Fruit fly (Drosophila melanogaster): ENCODE data around the gene CG33722.

CG33722 gene

dm6 chr3R:8198320-8198719 lies 45.5 kb upstream of the CG33722 start:
- TF ChIP-seq CG10669 (GFP tag; optimal IDR thresholded peaks at IDR 0.05) (no peak), CG7368 (GFP tag; optimal IDR thresholded peaks at IDR 0.05) (no peak)

- TF ChIP-seq CG32006 (GFP tag; optimal IDR thresholded peaks at IDR 0.05) (no peak), dsx (GFP tag; optimal IDR thresholded peaks at IDR 0.05; ENCODE audit: poor library complexity, severe bottlenecking) (no peak), Hr39 (GFP tag; optimal IDR thresholded peaks at IDR 0.05) (no peak), CG16779 (tag; optimal IDR thresholded peaks at IDR 0.05) (no peak), CG1621 (tag; optimal IDR thresholded peaks at IDR 0.05) (no peak), fkh (GFP tag; optimal IDR thresholded peaks at IDR 0.05) (no peak), topi (GFP tag; optimal IDR thresholded peaks at IDR 0.05) (no peak), cyc (GFP tag; optimal IDR thresholded peaks at IDR 0.05) (no peak), CG8319 (GFP tag; optimal IDR thresholded peaks at IDR 0.05) (no peak), pdm3 (GFP tag; optimal IDR thresholded peaks at IDR 0.05) (no peak), Ets21C (GFP tag; optimal IDR thresholded peaks at IDR 0.05) (no peak), CG6854 (GFP tag; optimal IDR thresholded peaks at IDR 0.05) (no peak), esn (GFP tag; optimal IDR thresholded peaks at IDR 0.05) (no peak), Hr38 (GFP tag; optimal IDR thresholded peaks at IDR 0.05) (no peak), salr (GFP tag; optimal IDR thresholded peaks at IDR 0.05) (no peak), OdsH (GFP tag; optimal IDR thresholded peaks at IDR 0.05) (no peak), vri (GFP tag; optimal IDR thresholded peaks at IDR 0.05) (no peak), Sox14 (GFP tag; optimal IDR thresholded peaks at IDR 0.05) (no peak)
Observed at dm6 chr3R:8203367-8203766, 40.5 kb upstream of the CG33722 start.

dm6 chr3R:8204730-8205129 lies 39.1 kb upstream of the CG33722 start, which contains the start of gene CheA84a:
TSS of gene CheA84a (minus strand) at chr3R:8204830.
- no peak for TF ChIP-seq CG6163 (GFP tag; IDR thresholded peaks at IDR 0.05)
- TF ChIP-seq dac (GFP tag; optimal IDR thresholded peaks at IDR 0.05), result no peak
- no peak for TF ChIP-seq spab (GFP tag; optimal IDR thresholded peaks at IDR 0.05)
- no peak for TF ChIP-seq CG6276 (GFP tag; optimal IDR thresholded peaks at IDR 0.05)
- TF ChIP-seq Ets21C (GFP tag; optimal IDR thresholded peaks at IDR 0.05), result no peak
- TF ChIP-seq pdm3 (GFP tag; optimal IDR thresholded peaks at IDR 0.05), result no peak
- TF ChIP-seq CG6792 (GFP tag; optimal IDR thresholded peaks at IDR 0.05), result no peak
- no peak for TF ChIP-seq cyc (GFP tag; optimal IDR thresholded peaks at IDR 0.05)
- TF ChIP-seq CG3919 (GFP tag; optimal IDR thresholded peaks at IDR 0.05), result no peak
- no peak for TF ChIP-seq CG11902 (GFP tag; optimal IDR thresholded peaks at IDR 0.05)
- TF ChIP-seq achi (GFP tag; optimal IDR thresholded peaks at IDR 0.05), result no peak
- TF ChIP-seq eg (GFP tag; IDR thresholded peaks at IDR 0.05), result no peak
- TF ChIP-seq CG8632 (GFP tag; optimal IDR thresholded peaks at IDR 0.05), result no peak
- no peak for TF ChIP-seq fkh (GFP tag; optimal IDR thresholded peaks at IDR 0.05)
- TF ChIP-seq Sox15 (GFP tag; optimal IDR thresholded peaks at IDR 0.05), result no peak
- TF ChIP-seq CG1621 (tag; optimal IDR thresholded peaks at IDR 0.05), result no peak
- TF ChIP-seq net (GFP tag; optimal IDR thresholded peaks at IDR 0.05), result no peak
- no peak for TF ChIP-seq ss (GFP tag; optimal IDR thresholded peaks at IDR 0.05)
- no peak for TF ChIP-seq Eip78C (GFP tag)

dm6 chr3R:8205292-8205893 lies 38.5 kb upstream of the CG33722 start:
- TF ChIP-seq CG11294 (GFP tag; IDR thresholded peaks at IDR 0.05), result no peak
- no peak for TF ChIP-seq topi (GFP tag; optimal IDR thresholded peaks at IDR 0.05)
- no peak for TF ChIP-seq CG4318 (GFP tag; optimal IDR thresholded peaks at IDR 0.05)
- no peak for TF ChIP-seq CG15336 (GFP tag; IDR thresholded peaks at IDR 0.05)

Data from whole organism, prepupa.